Worm (Caenorhabditis elegans): ENCODE results near the gene idpp-12.
"Not testable (repeated sequence)": the region's sequence is repeated elsewhere in the genome, so short reads cannot be mapped to it uniquely, and the experiment has no call there.

Gene idpp-12

DNA sequence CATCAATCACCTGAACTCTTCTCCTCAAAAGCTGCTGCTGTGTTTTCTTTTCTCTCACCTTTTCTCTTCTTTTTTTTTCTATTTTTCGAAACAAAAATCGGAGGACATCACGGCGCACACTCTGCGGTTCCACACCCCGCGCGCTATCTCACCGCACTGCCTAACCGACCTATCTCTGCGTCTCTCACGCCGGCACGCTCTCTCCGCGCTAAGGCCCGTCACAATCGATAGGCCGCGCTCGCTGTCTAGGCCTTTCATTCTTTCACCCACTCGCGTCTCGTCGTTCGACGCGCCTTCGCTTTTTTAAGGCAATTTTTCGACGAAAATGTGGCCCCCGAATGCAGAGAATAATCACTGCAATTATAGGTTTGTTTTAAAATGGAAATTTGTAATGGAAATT, 7.5 kb downstream of the idpp-12 start, which contains the start of gene zip-11 (continued):
- TF ChIP-seq mep-1 (tag; optimal IDR thresholded peaks at IDR 0.05) (peak; percentile 56), sdz-12 (GFP tag; optimal IDR thresholded peaks at IDR 0.05) (no peak), lin-39 (tag; optimal IDR thresholded peaks at IDR 0.05) (no peak)

ce11 chrIV:3313311-3313710, 9.5 kb downstream of the idpp-12 start:
- TF ChIP-seq dpl-1 (GFP tag; optimal IDR thresholded peaks at IDR 0.05) (peak; percentile 56), T26A8.4 (GFP tag; IDR thresholded peaks at IDR 0.05) (peak; percentile 98), pha-4 (GFP tag; IDR thresholded peaks at IDR 0.05) (peak; percentile 96; the same call in 1 of the 2 replicates), zfp-2 (tag; optimal IDR thresholded peaks at IDR 0.05) (peak; percentile 72), saeg-2 (GFP tag; IDR thresholded peaks at IDR 0.05) (peak; percentile 94), F44E2.7 (GFP tag; IDR thresholded peaks at IDR 0.05) (peak; percentile 72; the same call in 1 of the 2 replicates), egl-43 (GFP tag; IDR thresholded peaks at IDR 0.05) (peak; percentile 89), spr-3 (GFP tag; optimal IDR thresholded peaks at IDR 0.05) (peak; percentile 54), lin-38 (GFP tag; IDR thresholded peaks at IDR 0.05) (peak; percentile 98), php-3 (GFP tag; IDR thresholded peaks at IDR 0.05) (peak; percentile 96), nhr-42 (GFP tag; IDR thresholded peaks at IDR 0.05) (peak; percentile 98), mes-2 (tag; optimal IDR thresholded peaks at IDR 0.05; ENCODE audit: poor library complexity, severe bottlenecking) (peak; percentile 78), T20F7.1 (GFP tag; optimal IDR thresholded peaks at IDR 0.05) (peak; percentile 87), Y48G9A.11 (GFP tag; IDR thresholded peaks at IDR 0.05) (peak; percentile 94), ZK337.2 (GFP tag; IDR thresholded peaks at IDR 0.05) (peak; percentile 82), spr-1 (tag; optimal IDR thresholded peaks at IDR 0.05) (peak; percentile 66), mep-1 (tag; optimal IDR thresholded peaks at IDR 0.05) (peak; percentile 20), nhr-28 (tag; optimal IDR thresholded peaks at IDR 0.05) (peak; percentile 6), Y75B8A.6 (GFP tag; IDR thresholded peaks at IDR 0.05) (peak; percentile 83; the same call in 1 of the 2 replicates), dmd-6 (GFP tag; IDR thresholded peaks at IDR 0.05) (peak; percentile 98), madf-5 (GFP tag; IDR thresholded peaks at IDR 0.05) (peak in 1 of 2 experiments; percentile 86; a peak in 1 of 4 replicates), nhr-102 (tag; optimal IDR thresholded peaks at IDR 0.05) (peak; percentile 88), lin-29 (GFP tag; IDR thresholded peaks at IDR 0.05) (peak; percentile 96), madf-9 (GFP tag; conservative IDR thresholded peaks at IDR 0.05) (peak; percentile 82), ctbp-1 (GFP tag; IDR thresholded peaks at IDR 0.05) (peak; percentile 79), nhr-48 (tag; optimal IDR thresholded peaks at IDR 0.05) (peak; percentile 63), mdt-29 (GFP tag; IDR thresholded peaks at IDR 0.05) (peak; percentile 96), daf-8 (GFP tag; IDR thresholded peaks at IDR 0.05) (peak; percentile 97), tra-1 (GFP tag; IDR thresholded peaks at IDR 0.05) (peak; percentile 96), mxl-3 (GFP tag; optimal IDR thresholded peaks at IDR 0.05) (peak; percentile 45), ceh-44 (GFP tag; IDR thresholded peaks at IDR 0.05) (0 out of 2 replicates have a peak, but pooled peaks have one; percentile 44), tag-97 (GFP tag; IDR thresholded peaks at IDR 0.05) (0 out of 2 replicates have a peak, but pooled peaks have one; percentile 40), D1046.2 (GFP tag; IDR thresholded peaks at IDR 0.05) (peak; percentile 97), nhr-77 (tag; optimal IDR thresholded peaks at IDR 0.05) (peak; percentile 38), lsy-2 (tag; optimal IDR thresholded peaks at IDR 0.05) (peak; percentile 78 to 92), dve-1 (tag; optimal IDR thresholded peaks at IDR 0.05; ENCODE audit: insufficient read depth) (peak; percentile 35), dmd-9 (GFP tag; IDR thresholded peaks at IDR 0.05) (peak; percentile 97), lin-1 (GFP tag; IDR thresholded peaks at IDR 0.05) (peak; percentile 93), duxl-1 (tag; optimal IDR thresholded peaks at IDR 0.05; ENCODE audit: poor library complexity) (peak; percentile 64), hmg-1.1 (GFP tag; IDR thresholded peaks at IDR 0.05) (peak; percentile 90), snpc-1.2 (GFP tag; IDR thresholded peaks at IDR 0.05) (peak; percentile 88), zfp-3 (GFP tag; conservative IDR thresholded peaks at IDR 0.05) (peak; percentile 98), vab-7 (GFP tag; IDR thresholded peaks at IDR 0.05) (peak; percentile 77), mxl-2 (GFP tag; conservative IDR thresholded peaks at IDR 0.05) (0 out of 2 replicates have a peak, but pooled peaks have one; percentile 47), rbr-2 (tag; optimal IDR thresholded peaks at IDR 0.05) (peak; percentile 87)
- TF ChIP-seq pha-4 (tag; optimal IDR thresholded peaks at IDR 0.05), result not testable (repeated sequence)
